In the genomic region with DNA sequence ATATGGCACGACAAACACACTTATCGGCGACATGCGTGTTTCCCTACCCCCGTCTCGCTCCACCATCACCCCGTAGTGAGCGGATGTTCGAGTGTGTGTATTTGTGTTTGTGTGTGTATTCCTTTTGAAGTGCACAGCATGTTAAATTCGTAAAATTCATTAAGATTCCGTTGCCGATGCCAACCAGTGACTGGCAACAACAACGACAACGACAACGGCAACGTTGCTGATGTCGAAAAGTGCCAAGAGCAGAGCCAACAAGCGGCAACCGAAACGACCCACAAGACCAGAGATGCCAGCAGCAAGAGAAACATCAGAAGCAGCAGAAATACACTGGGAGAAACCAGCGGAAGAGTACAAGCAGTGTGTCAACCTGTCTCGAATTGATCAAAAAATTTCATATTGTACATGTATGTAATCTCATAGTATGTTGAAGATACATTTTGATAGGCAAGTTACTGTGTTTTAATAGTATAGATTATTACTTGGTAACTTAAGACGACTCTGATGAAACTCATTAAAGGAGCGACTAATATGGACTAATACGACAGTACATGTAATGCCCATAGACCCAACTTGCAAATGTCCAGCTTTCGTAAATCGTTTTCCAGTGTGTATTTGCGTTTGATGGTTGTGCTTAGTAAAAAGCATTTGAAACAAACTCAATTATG, we compare ENCODE assay signal across 1 fruit fly cellular context.
TF ChIP-seq lines count a peak whose summit lies in the region.

No protein-coding gene starts in this region.

TF ChIP-seq in whole organism, embryonic, 481 proteins besides CTCF, POLR2A, EP300 and RAD21 (continued from another document):
- TF ChIP-seq Elba2 (GFP tag; optimal IDR thresholded peaks at IDR 0.05; lab: Kevin White, UChicago) (no peak), Doc3 (GFP tag; IDR thresholded peaks at IDR 0.05; lab: Robert Waterston, UW; ENCODE audit: partially characterized antibody) (no peak), nerfin-2 (GFP tag; IDR thresholded peaks at IDR 0.05; lab: Robert Waterston, UW; ENCODE audit: partially characterized antibody) (no peak), Max (GFP tag; optimal IDR thresholded peaks at IDR 0.05; lab: Kevin White, UChicago) (no peak), sisA (GFP tag; IDR thresholded peaks at IDR 0.05; lab: Robert Waterston, UW) (peak; percentile 37; the same call in 1 of the 2 replicates), CG17912 (GFP tag; optimal IDR thresholded peaks at IDR 0.05; lab: Kevin White, UChicago) (no peak), CG4360 (GFP tag; IDR thresholded peaks at IDR 0.05; lab: Robert Waterston, UW) (peak; percentile 87), CG1832 (GFP tag; optimal IDR thresholded peaks at IDR 0.05; lab: Kevin White, UChicago) (no peak), Blimp-1 (GFP tag; optimal IDR thresholded peaks at IDR 0.05; lab: Kevin White, UChicago) (peak; percentile 20), stc (GFP tag; IDR thresholded peaks at IDR 0.05; lab: Robert Waterston, UW) (no peak), CG11247 (GFP tag; IDR thresholded peaks at IDR 0.05; lab: Robert Waterston, UW) (no peak), grau (tag; optimal IDR thresholded peaks at IDR 0.05; lab: Kevin White, UChicago) (peak; percentile 45), ind (GFP tag; optimal IDR thresholded peaks at IDR 0.05; lab: Kevin White, UChicago) (peak; percentile 24), CG16863 (GFP tag; optimal IDR thresholded peaks at IDR 0.05; lab: Kevin White, UChicago) (peak; percentile 24), crol (GFP tag; IDR thresholded peaks at IDR 0.05; lab: Robert Waterston, UW) (peak; percentile 90), jing (GFP tag; optimal IDR thresholded peaks at IDR 0.05; lab: Kevin White, UChicago) (peak; percentile 17), Bteb2 (GFP tag; optimal IDR thresholded peaks at IDR 0.05; lab: Kevin White, UChicago) (peak; percentile 24), btn (GFP tag; optimal IDR thresholded peaks at IDR 0.05; lab: Kevin White, UChicago) (no peak), CG15479 (GFP tag; optimal IDR thresholded peaks at IDR 0.05; lab: Kevin White, UChicago) (no peak), bigmax (GFP tag; optimal IDR thresholded peaks at IDR 0.05; lab: Kevin White, UChicago) (no peak), CG15073 (GFP tag; optimal IDR thresholded peaks at IDR 0.05; lab: Kevin White, UChicago) (no peak), NC2α (GFP tag; optimal IDR thresholded peaks at IDR 0.05; lab: Kevin White, UChicago) (no peak), gcm (GFP tag; optimal IDR thresholded peaks at IDR 0.05; lab: Kevin White, UChicago) (peak; percentile 42), Opbp (GFP tag; IDR thresholded peaks at IDR 0.05; lab: Robert Waterston, UW; ENCODE audit: partially characterized antibody) (no peak), dpn (GFP tag; optimal IDR thresholded peaks at IDR 0.05; lab: Kevin White, UChicago) (peak; percentile 38 to 42), Nf-YB (GFP tag; optimal IDR thresholded peaks at IDR 0.05; lab: Kevin White, UChicago) (no peak), bcd (GFP tag; optimal IDR thresholded peaks at IDR 0.05; lab: Kevin White, UChicago) (peak; percentile 37), Ets65A (GFP tag; lab: Kevin White, UChicago) (peak; percentile 22), lmd (GFP tag; IDR thresholded peaks at IDR 0.05; lab: Robert Waterston, UW) (peak; percentile 26; the same call in 1 of the 2 replicates), Antp (GFP tag; optimal IDR thresholded peaks at IDR 0.05; lab: Kevin White, UChicago) (peak; percentile 25), ftz-f1 (GFP tag; optimal IDR thresholded peaks at IDR 0.05; lab: Kevin White, UChicago) (no peak), CG7839 (tag; optimal IDR thresholded peaks at IDR 0.05; lab: Kevin White, UChicago) (peak; percentile 52), Bgb (GFP tag; IDR thresholded peaks at IDR 0.05; lab: Robert Waterston, UW; ENCODE audit: partially characterized antibody) (no peak), CG11085 (GFP tag; IDR thresholded peaks at IDR 0.05; lab: Robert Waterston, UW) (no peak), dan (GFP tag; IDR thresholded peaks at IDR 0.05; lab: Robert Waterston, UW) (no peak), lola (GFP tag; optimal IDR thresholded peaks at IDR 0.05; lab: Kevin White, UChicago) (peak in 1 of 3 experiments; percentile 49), CG14014 (GFP tag; IDR thresholded peaks at IDR 0.05; lab: Robert Waterston, UW) (no peak), al (GFP tag; IDR thresholded peaks at IDR 0.05; lab: Robert Waterston, UW) (no peak), CG4404 (GFP tag; IDR thresholded peaks at IDR 0.05; lab: Robert Waterston, UW) (peak; percentile 37; the same call in 1 of the 2 replicates), CG17328 (GFP tag; IDR thresholded peaks at IDR 0.05; lab: Robert Waterston, UW) (peak; percentile 40), MTF-1 (GFP tag; optimal IDR thresholded peaks at IDR 0.05; lab: Kevin White, UChicago; ENCODE audit: borderline replicate concordance) (no peak), CG10274 (GFP tag; optimal IDR thresholded peaks at IDR 0.05; lab: Kevin White, UChicago) (no peak), Ets97D (GFP tag; optimal IDR thresholded peaks at IDR 0.05; lab: Kevin White, UChicago) (no peak), hbn (GFP tag; IDR thresholded peaks at IDR 0.05; lab: Robert Waterston, UW; ENCODE audit: partially characterized antibody) (no peak), slbo (GFP tag; IDR thresholded peaks at IDR 0.05; lab: Robert Waterston, UW) (no peak)
TF ChIP-seq in whole organism, embryonic: peak in this region for 155.
